Worm (Caenorhabditis elegans) whole organism, late embryonic: Measurements from ENCODE around the gene dhrr-1.

ENCODE experiments used
- ama-1 ChIP-seq: fragments of 150-350 bp; optimal IDR thresholded peaks from 2 replicates; lab custom pipeline; 2014
- dmd-4 ChIP-seq: sonication (generic microtip); optimal IDR thresholded peaks from 2 replicates; lab custom pipeline; 2016; ENCODE audit warnings: borderline replicate concordance, missing genetic modification characterization, missing compliant biosample characterization
- ets-4 ChIP-seq: sonication (generic microtip); optimal IDR thresholded peaks from 2 replicates; lab custom pipeline; 2016; ENCODE audit warnings: missing genetic modification characterization, missing compliant biosample characterization
- hlh-15 ChIP-seq: sonication (generic microtip); optimal IDR thresholded peaks from 2 replicates; lab custom pipeline; 2016; ENCODE audit warnings: missing genetic modification characterization, missing compliant biosample characterization
- hlh-30 ChIP-seq: sonication (generic microtip); optimal IDR thresholded peaks from 2 replicates; lab custom pipeline; 2017; ENCODE audit warnings: antibody characterized with exemption, missing genetic modification characterization, missing compliant biosample characterization; ENCODE audit not compliant: insufficient read depth
- nhr-11 ChIP-seq: fragments of 150-350 bp; optimal IDR thresholded peaks from 2 replicates; lab custom pipeline; 2014; ENCODE audit warnings: missing biosample characterization, missing genetic modification characterization
- pha-4 ChIP-seq: fragments of 150-350 bp; optimal IDR thresholded peaks from 2 replicates; lab custom pipeline; 2018; ENCODE audit warnings: missing biosample characterization, missing genetic modification reagents, missing genetic modification characterization
- pqm-1 ChIP-seq: sonication (generic microtip); optimal IDR thresholded peaks from 2 replicates; lab custom pipeline; 2016; ENCODE audit warnings: missing genetic modification characterization, missing compliant biosample characterization
- unc-55 ChIP-seq: sonication (generic microtip); optimal IDR thresholded peaks from 2 replicates; lab custom pipeline; 2017; ENCODE audit warnings: missing biosample characterization, missing genetic modification reagents, missing genetic modification characterization

ce11 chrIII:8904914-8905665, 39.4 kb upstream of the dhrr-1 start, which contains the start of gene unc-32:
- TF ChIP-seq ets-4 (tag; lab: Kevin White, UChicago) (no peak), hlh-30 (tag; lab: Kevin White, UChicago) (no peak), unc-55 (GFP tag; lab: Kevin White, UChicago) (peak; percentile 0), pqm-1 (tag; lab: Kevin White, UChicago) (no peak), hlh-15 (tag; lab: Kevin White, UChicago) (no peak), ama-1 (lab: Kevin White, UChicago) (no peak), nhr-11 (no peak), pha-4 (tag; lab: Kevin White, UChicago) (no peak), dmd-4 (no peak)
